Worm (Caenorhabditis elegans): ENCODE measurements around the gene zim-3.

The zim-3 gene

ce11 chrIV:10602644-10603043 lies 44.1 kb downstream of the zim-3 start, which contains the start of gene R09H10.2:
Gene R09H10.2, plus strand, starts transcription at chrIV:10602944.
- no peak for TF ChIP-seq sdc-2 (tag; optimal IDR thresholded peaks at IDR 0.05)
- TF ChIP-seq ceh-22 (tag; optimal IDR thresholded peaks at IDR 0.05): no peak
- no peak for TF ChIP-seq mec-3 (tag; optimal IDR thresholded peaks at IDR 0.05; ENCODE audit: borderline replicate concordance)
- TF ChIP-seq elt-4 (tag; optimal IDR thresholded peaks at IDR 0.05): no peak
- no peak for TF ChIP-seq pat-9 (tag; optimal IDR thresholded peaks at IDR 0.05)
- no peak for TF ChIP-seq ets-4 (tag; optimal IDR thresholded peaks at IDR 0.05)
- TF ChIP-seq ceh-30 (tag; optimal IDR thresholded peaks at IDR 0.05): no peak
- TF ChIP-seq hlh-30 (tag; optimal IDR thresholded peaks at IDR 0.05; ENCODE audit: insufficient read depth): no peak
- TF ChIP-seq ceh-14 (tag; optimal IDR thresholded peaks at IDR 0.05): no peak
- TF ChIP-seq ceh-34 (tag; optimal IDR thresholded peaks at IDR 0.05): no peak
- TF ChIP-seq C08G9.2 (tag; optimal IDR thresholded peaks at IDR 0.05): no peak
- TF ChIP-seq ref-2 (tag; optimal IDR thresholded peaks at IDR 0.05): no peak

ce11 chrIV:10606575-10607080 lies 48.1 kb downstream of the zim-3 start, which contains the start of gene R09H10.3:
Gene R09H10.3, plus strand, starts transcription at chrIV:10607030.
- TF ChIP-seq ttx-3 (tag; optimal IDR thresholded peaks at IDR 0.05) (no peak), lin-11 (tag; optimal IDR thresholded peaks at IDR 0.05) (no peak), elt-2 (tag; optimal IDR thresholded peaks at IDR 0.05) (peak; percentile 21), eyg-1 (tag; optimal IDR thresholded peaks at IDR 0.05) (no peak), hlh-8 (tag; optimal IDR thresholded peaks at IDR 0.05) (no peak)

ce11 chrIV:10608275-10608674 lies 49.8 kb downstream of the zim-3 start, which contains the start of gene R09H10.6:
Gene R09H10.6, plus strand, starts transcription at chrIV:10608575.
- TF ChIP-seq sdc-2 (tag; optimal IDR thresholded peaks at IDR 0.05) (no peak), zip-5 (tag; optimal IDR thresholded peaks at IDR 0.05) (no peak), tbx-2 (tag; optimal IDR thresholded peaks at IDR 0.05) (no peak), pqm-1 (tag; optimal IDR thresholded peaks at IDR 0.05) (no peak), pha-4 (tag; optimal IDR thresholded peaks at IDR 0.05) (no peak), npax-4 (tag; optimal IDR thresholded peaks at IDR 0.05) (no peak), K02D7.2 (tag; optimal IDR thresholded peaks at IDR 0.05) (no peak), T23F11.4 (GFP tag; optimal IDR thresholded peaks at IDR 0.05) (no peak), mec-3 (tag; optimal IDR thresholded peaks at IDR 0.05; ENCODE audit: borderline replicate concordance) (no peak)

ce11 chrIV:10609920-10610319 lies 51.4 kb downstream of the zim-3 start:
- TF ChIP-seq dmd-4 (tag; optimal IDR thresholded peaks at IDR 0.05; ENCODE audit: borderline replicate concordance) (no peak), unc-55 (GFP tag; optimal IDR thresholded peaks at IDR 0.05) (no peak), pqm-1 (tag; optimal IDR thresholded peaks at IDR 0.05) (no peak), ets-4 (tag; optimal IDR thresholded peaks at IDR 0.05) (no peak), F13H6.1 (tag; optimal IDR thresholded peaks at IDR 0.05) (no peak), Y22D7AL.16 (tag; optimal IDR thresholded peaks at IDR 0.05) (no peak)
